Fruit fly (Drosophila melanogaster) whole organism, embryonic: Measurements from ENCODE around the gene CG5377.

Experiments
- B-H1 ChIP-seq: fragments of 200-800 bp; sonication (Bioruptor generic); IDR thresholded peaks from 3 replicates; pipeline ENCODE4 v1.3.6; 2022; ENCODE audit warnings: missing biosample characterization, missing genetic modification characterization
- B-H2 ChIP-seq: fragments of 200-800 bp; sonication (Bioruptor generic); optimal IDR thresholded peaks from 2 replicates; lab custom pipeline; 2018; ENCODE audit warnings: missing biosample characterization, mild to moderate bottlenecking, missing genetic modification characterization
- BtbVII ChIP-seq: fragments of 200-800 bp; sonication (Bioruptor generic); optimal IDR thresholded peaks from 3 replicates; lab custom pipeline; 2017; ENCODE audit warnings: missing biosample characterization, mild to moderate bottlenecking, missing genetic modification characterization
- C15 ChIP-seq: fragments of 200-800 bp; sonication (Bioruptor generic); IDR thresholded peaks from 3 replicates; pipeline ENCODE4 v1.3.6; 2022; ENCODE audit warnings: missing biosample characterization, missing genetic modification characterization
- CG10366 ChIP-seq: fragments of 200-800 bp; sonication (Bioruptor generic); IDR thresholded peaks from 2 replicates; pipeline ENCODE4 v1.3.6; 2022; ENCODE audit warnings: missing biosample characterization, missing genetic modification characterization
- CG13424 ChIP-seq: fragments of 200-800 bp; sonication (Bioruptor generic); optimal IDR thresholded peaks from 2 replicates; lab custom pipeline; 2019; ENCODE audit warnings: missing biosample characterization, mild to moderate bottlenecking, missing genetic modification characterization, moderate library complexity
- CG14014 ChIP-seq: fragments of 200-800 bp; sonication (Bioruptor generic); IDR thresholded peaks from 2 replicates; pipeline ENCODE4 v1.3.6; 2022; ENCODE audit warnings: missing biosample characterization, missing genetic modification characterization
- CG16813 ChIP-seq: fragments of 200-800 bp; sonication (Bioruptor generic); IDR thresholded peaks from 3 replicates; pipeline ENCODE4 v1.3.6; 2022; ENCODE audit warnings: missing biosample characterization, missing genetic modification characterization; ENCODE audit not compliant: partially characterized antibody
- CG17568 ChIP-seq: fragments of 200-800 bp; sonication (Bioruptor generic); optimal IDR thresholded peaks from 2 replicates; lab custom pipeline; 2018; ENCODE audit warnings: missing biosample characterization, mild to moderate bottlenecking, missing genetic modification characterization, moderate library complexity
- CG2120 ChIP-seq: fragments of 200-800 bp; sonication (Bioruptor generic); optimal IDR thresholded peaks from 3 replicates; lab custom pipeline; 2016; ENCODE audit warnings: missing biosample characterization, missing genetic modification characterization
- CG3407 ChIP-seq: fragments of 200-800 bp; sonication (Bioruptor generic); optimal IDR thresholded peaks from 2 replicates; lab custom pipeline; 2018; ENCODE audit warnings: missing biosample characterization, mild to moderate bottlenecking, missing genetic modification characterization
- CG4282 ChIP-seq: fragments of 200-800 bp; sonication (Bioruptor generic); optimal IDR thresholded peaks from 2 replicates; lab custom pipeline; 2016; ENCODE audit warnings: missing biosample characterization, missing genetic modification characterization
- CG4360 ChIP-seq: fragments of 200-800 bp; sonication (Bioruptor generic); IDR thresholded peaks from 2 replicates; pipeline ENCODE4 v1.3.6; 2022; ENCODE audit warnings: missing biosample characterization, missing genetic modification characterization
- CG4707 ChIP-seq: fragments of 200-800 bp; sonication (Bioruptor generic); optimal IDR thresholded peaks from 2 replicates; lab custom pipeline; 2018; ENCODE audit warnings: missing biosample characterization, mild to moderate bottlenecking, missing genetic modification characterization, moderate library complexity
- CG4820 ChIP-seq: fragments of 200-800 bp; sonication (Bioruptor generic); optimal IDR thresholded peaks from 3 replicates; lab custom pipeline; 2016; ENCODE audit warnings: missing biosample characterization, missing genetic modification characterization
- CG4854 ChIP-seq: fragments of 200-800 bp; sonication (Bioruptor generic); optimal IDR thresholded peaks from 2 replicates; lab custom pipeline; 2016; ENCODE audit warnings: missing biosample characterization, missing genetic modification characterization, inconsistent platforms
- CG5180 ChIP-seq: fragments of 200-800 bp; sonication (Bioruptor generic); optimal IDR thresholded peaks from 3 replicates; lab custom pipeline; 2017; ENCODE audit warnings: missing biosample characterization, missing genetic modification characterization, mild to moderate bottlenecking, moderate library complexity, missing genetic modification reagents
- CG6765 ChIP-seq: fragments of 200-800 bp; sonication (Bioruptor generic); optimal IDR thresholded peaks from 3 replicates; lab custom pipeline; 2017; ENCODE audit warnings: missing biosample characterization, mild to moderate bottlenecking, missing genetic modification characterization
- CG8924 ChIP-seq: fragments of 200-800 bp; optimal IDR thresholded peaks from 3 replicates; lab custom pipeline; 2019; ENCODE audit warnings: missing biosample characterization, mild to moderate bottlenecking, missing genetic modification characterization, moderate library complexity
- D ChIP-seq, 2 experiments: fragments of 200-800 bp in 1 of 2; fragments of >200 bp in 1 of 2; sonication (Bioruptor generic) in 1 of 2; optimal IDR thresholded peaks; 2 replicates in 1 of 2; 3 replicates in 1 of 2; lab custom pipeline; 2017; ENCODE audit warnings: mild to moderate bottlenecking in 1 of 2, missing biosample characterization in 1 of 2, missing genetic modification characterization in 1 of 2, missing genetic modification reagents in 1 of 2
- Dfd ChIP-seq, 2 experiments: fragments of >200 bp; optimal IDR thresholded peaks; 2 replicates each; lab custom pipeline; 2017; ENCODE audit warnings: missing biosample characterization in 2 of 2, missing genetic modification characterization in 2 of 2
- GATAe ChIP-seq: fragments of 200-800 bp; sonication (Bioruptor generic); conservative IDR thresholded peaks from 2 replicates; pipeline ENCODE4 v1.3.6; 2022; ENCODE audit warnings: missing biosample characterization, missing genetic modification characterization
- Jarid2 ChIP-seq: fragments of 200-800 bp; sonication (Bioruptor generic); optimal IDR thresholded peaks from 3 replicates; lab custom pipeline; 2017; ENCODE audit warnings: mild to moderate bottlenecking, missing biosample characterization, missing genetic modification reagents, missing genetic modification characterization
- MBD-R2 ChIP-seq: fragments of 200-800 bp; sonication (Bioruptor generic); IDR thresholded peaks from 2 replicates; pipeline ENCODE4 v1.3.6; 2022; ENCODE audit warnings: missing biosample characterization, missing genetic modification characterization
- Mrtf ChIP-seq: fragments of 200-800 bp; sonication (Bioruptor generic); IDR thresholded peaks from 3 replicates; pipeline ENCODE4 v1.3.6; 2022; ENCODE audit warnings: missing biosample characterization, missing genetic modification characterization
- NfI ChIP-seq: fragments of 200-800 bp; sonication (Bioruptor generic); optimal IDR thresholded peaks from 3 replicates; lab custom pipeline; 2018; ENCODE audit warnings: missing biosample characterization, mild to moderate bottlenecking, missing genetic modification characterization, moderate library complexity
- ato ChIP-seq: fragments of 200-800 bp; sonication (Bioruptor generic); IDR thresholded peaks from 2 replicates; pipeline ENCODE4 v1.3.6; 2022; ENCODE audit warnings: missing biosample characterization, missing genetic modification characterization; ENCODE audit not compliant: partially characterized antibody
- bowl ChIP-seq: fragments of 200-800 bp; sonication (Bioruptor generic); IDR thresholded peaks from 2 replicates; pipeline ENCODE4 v1.3.6; 2022; ENCODE audit warnings: missing biosample characterization, missing genetic modification characterization
- chinmo ChIP-seq: fragments of 200-800 bp; sonication (Bioruptor generic); IDR thresholded peaks from 4 replicates; pipeline ENCODE4 v1.3.6; 2022; ENCODE audit warnings: missing biosample characterization, missing genetic modification characterization; ENCODE audit not compliant: partially characterized antibody
- dmrt99B ChIP-seq: fragments of 200-800 bp; sonication (Bioruptor generic); optimal IDR thresholded peaks from 2 replicates; lab custom pipeline; 2018; ENCODE audit warnings: missing biosample characterization, mild to moderate bottlenecking, missing genetic modification characterization, moderate library complexity
- en ChIP-seq: fragments of 200-800 bp; sonication (Bioruptor generic); optimal IDR thresholded peaks from 2 replicates; lab custom pipeline; 2016; ENCODE audit warnings: missing biosample characterization, missing genetic modification characterization
- knrl ChIP-seq: fragments of 200-800 bp; sonication (Bioruptor generic); IDR thresholded peaks from 3 replicates; pipeline ENCODE4 v1.3.6; 2022; ENCODE audit warnings: missing biosample characterization, missing genetic modification characterization; ENCODE audit not compliant: partially characterized antibody
- pb ChIP-seq: fragments of 200-800 bp; sonication (Bioruptor generic); optimal IDR thresholded peaks from 3 replicates; lab custom pipeline; 2016; ENCODE audit warnings: missing biosample characterization, missing genetic modification characterization
- pros ChIP-seq: fragments of 200-800 bp; sonication (Bioruptor generic); optimal IDR thresholded peaks from 3 replicates; lab custom pipeline; 2019; ENCODE audit warnings: missing biosample characterization, mild to moderate bottlenecking, missing genetic modification characterization, moderate library complexity
- sisA ChIP-seq: fragments of 200-800 bp; sonication (Bioruptor generic); IDR thresholded peaks from 2 replicates; pipeline ENCODE4 v1.3.6; 2022; ENCODE audit warnings: missing biosample characterization, missing genetic modification characterization
- sr ChIP-seq: fragments of 200-800 bp; sonication (Bioruptor generic); IDR thresholded peaks from 3 replicates; pipeline ENCODE4 v1.3.6; 2022; ENCODE audit warnings: missing biosample characterization, missing genetic modification characterization
- tgo ChIP-seq: fragments of 200-800 bp; sonication (Bioruptor generic); IDR thresholded peaks from 3 replicates; pipeline ENCODE4 v1.3.6; 2022; ENCODE audit warnings: missing biosample characterization, missing genetic modification characterization
- trem ChIP-seq: fragments of 200-800 bp; optimal IDR thresholded peaks from 3 replicates; lab custom pipeline; 2019; ENCODE audit warnings: missing biosample characterization, mild to moderate bottlenecking, missing genetic modification characterization, moderate library complexity

CG5377 gene

dm6 chr3R:22468829-22469487 lies 1.0 kb upstream of the CG5377 start (continued):
- TF ChIP-seq en (peak; percentile 75), bowl (GFP tag; lab: Robert Waterston, UW) (peak; percentile 45; the same call in 1 of the 2 replicates), GATAe (GFP tag; lab: Robert Waterston, UW) (peak; percentile 63; the same call in 1 of the 2 replicates), CG8924 (tag; lab: Kevin White, UChicago) (peak; percentile 87), Mrtf (GFP tag; lab: Robert Waterston, UW) (peak; percentile 81; the same call in 2 of the 3 replicates), CG4854 (GFP tag; lab: Kevin White, UChicago) (no peak), BtbVII (peak; percentile 88), tgo (GFP tag; lab: Robert Waterston, UW) (peak; percentile 87), pros (GFP tag; lab: Kevin White, UChicago) (no peak), CG17568 (GFP tag; lab: Kevin White, UChicago) (no peak), Jarid2 (GFP tag; lab: Kevin White, UChicago) (peak; percentile 65), CG4360 (0 out of 2 replicates have a peak, but pooled peaks have one; percentile 24), CG4820 (GFP tag; lab: Kevin White, UChicago) (peak; percentile 78), sisA (GFP tag; lab: Robert Waterston, UW) (peak; percentile 83), dmrt99B (tag; lab: Kevin White, UChicago) (peak; percentile 93), CG4707 (GFP tag; lab: Kevin White, UChicago) (peak; percentile 56), D (optimal IDR thresholded peaks at IDR 0.05; lab: Kevin White, UChicago) (no peak), D (GFP tag; optimal IDR thresholded peaks at IDR 0.05; lab: Kevin White, UChicago) (peak; percentile 73), CG16813 (GFP tag; lab: Robert Waterston, UW) (no peak), NfI (peak; percentile 87), CG2120 (GFP tag; lab: Kevin White, UChicago) (peak; percentile 95), CG6765 (GFP tag; lab: Kevin White, UChicago) (peak; percentile 82), B-H2 (peak; percentile 84), ato (GFP tag; lab: Robert Waterston, UW) (no peak), CG4282 (peak; percentile 62), chinmo (GFP tag; lab: Robert Waterston, UW) (peak; percentile 64; the same call in 1 of the 4 replicates), trem (tag; lab: Kevin White, UChicago) (peak; percentile 34), CG14014 (GFP tag; lab: Robert Waterston, UW) (peak; percentile 90), B-H1 (GFP tag; lab: Robert Waterston, UW) (peak; percentile 76), knrl (GFP tag; lab: Robert Waterston, UW) (no peak), CG13424 (peak; percentile 90), CG10366 (GFP tag; lab: Robert Waterston, UW) (peak; percentile 78), CG3407 (peak; percentile 47), MBD-R2 (GFP tag; lab: Robert Waterston, UW) (peak; percentile 48; the same call in 1 of the 2 replicates), pb (GFP tag; lab: Kevin White, UChicago) (peak; percentile 88), sr (GFP tag; lab: Robert Waterston, UW) (no peak), C15 (0 out of 3 replicates have a peak, but pooled peaks have one; percentile 29), Dfd (GFP tag; optimal IDR thresholded peaks at IDR 0.05; lab: Kevin White, UChicago) (no peak), CG5180 (GFP tag; lab: Kevin White, UChicago) (peak; percentile 76)
